Worm (Caenorhabditis elegans) whole organism, L2 larva: ENCODE data around the gene F19B10.1.

Experiments used
- C34F6.9 ChIP-seq: fragments of 150-350 bp; optimal IDR thresholded peaks from 2 replicates; lab custom pipeline; 2014; ENCODE audit warnings: missing biosample characterization, missing genetic modification characterization
- F13H6.1 ChIP-seq: sonication (generic microtip); optimal IDR thresholded peaks from 2 replicates; lab custom pipeline; 2016; ENCODE audit warnings: missing genetic modification characterization, missing compliant biosample characterization
- Y55F3AM.14 ChIP-seq: fragments of 200-800 bp; sonication (Bioruptor generic); optimal IDR thresholded peaks from 2 replicates; lab custom pipeline; 2018; ENCODE audit warnings: mild to moderate bottlenecking, missing genetic modification characterization, missing compliant biosample characterization
- alr-1 ChIP-seq: fragments of 150-350 bp; optimal IDR thresholded peaks from 2 replicates; lab custom pipeline; 2014; ENCODE audit warnings: missing biosample characterization, missing genetic modification characterization
- aly-2 ChIP-seq: fragments of 150-350 bp; optimal IDR thresholded peaks from 2 replicates; lab custom pipeline; 2014; ENCODE audit warnings: missing biosample characterization, missing genetic modification characterization
- ama-1 ChIP-seq: fragments of 150-350 bp; optimal IDR thresholded peaks from 2 replicates; lab custom pipeline; 2018; ENCODE audit warnings: inconsistent platforms
- blmp-1 ChIP-seq: sonication (generic microtip); optimal IDR thresholded peaks from 2 replicates; lab custom pipeline; 2017; ENCODE audit warnings: missing genetic modification characterization, mild to moderate bottlenecking, missing compliant biosample characterization, antibody characterized with exemption, moderate library complexity; ENCODE audit not compliant: insufficient read depth
- ceh-82 ChIP-seq: fragments of 150-350 bp; optimal IDR thresholded peaks from 2 replicates; lab custom pipeline; 2014; ENCODE audit warnings: missing biosample characterization, missing genetic modification characterization
- crh-2 ChIP-seq: sonication (generic microtip); optimal IDR thresholded peaks from 2 replicates; lab custom pipeline; 2017; ENCODE audit warnings: missing biosample characterization, missing genetic modification characterization
- egl-27 ChIP-seq: sonication (generic microtip); optimal IDR thresholded peaks from 3 replicates; lab custom pipeline; 2017; ENCODE audit warnings: missing biosample characterization, missing genetic modification reagents, missing genetic modification characterization
- elt-1 ChIP-seq: fragments of 150-350 bp; optimal IDR thresholded peaks from 2 replicates; lab custom pipeline; 2014; ENCODE audit warnings: missing biosample characterization, missing genetic modification characterization
- elt-3 ChIP-seq: sonication (generic microtip); optimal IDR thresholded peaks from 2 replicates; lab custom pipeline; 2017; ENCODE audit warnings: missing biosample characterization, missing genetic modification characterization
- fos-1 ChIP-seq: fragments of 150-350 bp; optimal IDR thresholded peaks from 2 replicates; lab custom pipeline; 2014; ENCODE audit warnings: missing biosample characterization, missing genetic modification characterization
- gmeb-1 ChIP-seq: fragments of 150-350 bp; optimal IDR thresholded peaks from 2 replicates; lab custom pipeline; 2014; ENCODE audit warnings: missing biosample characterization, missing genetic modification characterization
- lin-11 ChIP-seq: fragments of 150-350 bp; sonication (generic microtip); optimal IDR thresholded peaks from 2 replicates; lab custom pipeline; 2014; ENCODE audit warnings: missing biosample characterization, missing genetic modification characterization, inconsistent platforms, mixed read lengths
- lin-13 ChIP-seq: fragments of 150-350 bp; optimal IDR thresholded peaks from 2 replicates; lab custom pipeline; 2014; ENCODE audit warnings: missing biosample characterization, missing genetic modification reagents, missing genetic modification characterization
- lin-39 ChIP-seq: fragments of 150-350 bp; optimal IDR thresholded peaks from 2 replicates; lab custom pipeline; 2014; ENCODE audit warnings: missing biosample characterization, missing genetic modification reagents, missing genetic modification characterization
- lsy-2 ChIP-seq, 2 experiments: fragments of 150-350 bp in 1 of 2; sonication (generic microtip) in 1 of 2; optimal IDR thresholded peaks; 2 replicates each; lab custom pipeline; 2014 to 2017; ENCODE audit warnings: missing biosample characterization in 2 of 2, missing genetic modification characterization in 2 of 2
- mab-5 ChIP-seq: fragments of 150-350 bp; optimal IDR thresholded peaks from 2 replicates; lab custom pipeline; 2014; ENCODE audit warnings: missing biosample characterization, missing genetic modification characterization
- mbf-1 ChIP-seq: sonication (generic microtip); optimal IDR thresholded peaks from 2 replicates; lab custom pipeline; 2017; ENCODE audit warnings: missing biosample characterization, missing genetic modification characterization
- mdl-1 ChIP-seq, 2 experiments: fragments of 150-350 bp in 1 of 2; sonication (generic microtip) in 1 of 2; optimal IDR thresholded peaks; 2 replicates each; lab custom pipeline; 2017; ENCODE audit warnings: missing biosample characterization in 2 of 2, missing genetic modification characterization in 2 of 2
- nhr-10 ChIP-seq: sonication (generic microtip); optimal IDR thresholded peaks from 2 replicates; lab custom pipeline; 2017; ENCODE audit warnings: missing biosample characterization, missing genetic modification characterization
- nhr-12 ChIP-seq: fragments of 150-350 bp; optimal IDR thresholded peaks from 2 replicates; lab custom pipeline; 2014; ENCODE audit warnings: missing biosample characterization, missing genetic modification characterization
- nhr-21 ChIP-seq: fragments of 150-350 bp; optimal IDR thresholded peaks from 2 replicates; lab custom pipeline; 2014; ENCODE audit warnings: missing biosample characterization, missing genetic modification characterization
- nhr-25 ChIP-seq: fragments of 150-350 bp; sonication (generic microtip); optimal IDR thresholded peaks from 3 replicates; lab custom pipeline; 2014; ENCODE audit warnings: missing biosample characterization, missing genetic modification characterization
- nhr-77 ChIP-seq: fragments of 150-350 bp; optimal IDR thresholded peaks from 2 replicates; lab custom pipeline; 2014; ENCODE audit warnings: missing biosample characterization, missing genetic modification characterization
- peb-1 ChIP-seq: fragments of 150-350 bp; optimal IDR thresholded peaks from 2 replicates; lab custom pipeline; 2014; ENCODE audit warnings: missing biosample characterization, missing genetic modification characterization
- sem-4 ChIP-seq: fragments of 150-350 bp; optimal IDR thresholded peaks from 2 replicates; lab custom pipeline; 2014; ENCODE audit warnings: missing biosample characterization, missing genetic modification reagents, missing genetic modification characterization
- skn-1 ChIP-seq: sonication (generic microtip); optimal IDR thresholded peaks from 2 replicates; lab custom pipeline; 2017; ENCODE audit warnings: missing biosample characterization, missing genetic modification characterization
- sma-9 ChIP-seq, 2 experiments: fragments of 150-350 bp in 1 of 2; sonication (generic microtip) in 1 of 2; optimal IDR thresholded peaks; 2 replicates each; lab custom pipeline; 2014 to 2016; ENCODE audit warnings: missing genetic modification characterization in 2 of 2, mild to moderate bottlenecking in 1 of 2, missing biosample characterization in 1 of 2, missing compliant biosample characterization in 1 of 2, missing genetic modification reagents in 1 of 2, moderate library complexity in 1 of 2
- snpc-4 ChIP-seq: fragments of 150-350 bp; optimal IDR thresholded peaks from 2 replicates; lab custom pipeline; 2014; ENCODE audit warnings: missing biosample characterization, missing genetic modification characterization
- unc-39 ChIP-seq: fragments of 150-350 bp; optimal IDR thresholded peaks from 2 replicates; lab custom pipeline; 2014; ENCODE audit warnings: missing biosample characterization, missing genetic modification characterization
- unc-62 ChIP-seq: fragments of 150-350 bp; optimal IDR thresholded peaks from 2 replicates; lab custom pipeline; 2014; ENCODE audit warnings: missing biosample characterization, missing genetic modification reagents, missing genetic modification characterization
- ztf-1 ChIP-seq: fragments of 200-800 bp; sonication (Bioruptor generic); conservative IDR thresholded peaks from 2 replicates; pipeline ENCODE4 v1.3.6; 2022; ENCODE audit warnings: missing genetic modification characterization, missing compliant biosample characterization
- ztf-11 ChIP-seq: sonication (generic microtip); optimal IDR thresholded peaks from 2 replicates; lab custom pipeline; 2017; ENCODE audit warnings: missing biosample characterization, missing genetic modification characterization

The F19B10.1 gene

ce11 chrII:3694664-3695063, 11.7 kb downstream of the F19B10.1 start, which contains the start of gene srx-102:
Gene srx-102, minus strand, starts transcription at chrII:3694764.
- TF ChIP-seq unc-62 (GFP tag; lab: Kevin White, UChicago): no peak
- TF ChIP-seq sma-9 (GFP tag; optimal IDR thresholded peaks at IDR 0.05; lab: Kevin White, UChicago): no peak
- TF ChIP-seq sma-9 (tag; optimal IDR thresholded peaks at IDR 0.05; lab: Kevin White, UChicago): no peak
- no peak for TF ChIP-seq lin-11 (tag; lab: Kevin White, UChicago)
- TF ChIP-seq snpc-4: no peak
- no peak for TF ChIP-seq fos-1
- no peak for TF ChIP-seq ztf-1 (GFP tag; lab: Robert Waterston, UW)
- no peak for TF ChIP-seq sem-4 (tag; lab: Kevin White, UChicago)
- no peak for TF ChIP-seq egl-27
- no peak for TF ChIP-seq elt-3 (tag; lab: Kevin White, UChicago)
- TF ChIP-seq ztf-11: no peak
- no peak for TF ChIP-seq mdl-1 (tag; optimal IDR thresholded peaks at IDR 0.05; lab: Kevin White, UChicago)
- no peak for TF ChIP-seq ceh-82 (tag; lab: Kevin White, UChicago)
- TF ChIP-seq lin-39: no peak
- no peak for TF ChIP-seq crh-2
- TF ChIP-seq, all 48 proteins: peak for 0

ce11 chrII:3699591-3699990, 16.6 kb downstream of the F19B10.1 start, which contains the start of gene srx-104:
Gene srx-104, minus strand, starts transcription at chrII:3699691.
- TF ChIP-seq Y55F3AM.14: no peak
- no peak for TF ChIP-seq F13H6.1 (tag; lab: Kevin White, UChicago)
- no peak for TF ChIP-seq lin-13

- TF ChIP-seq unc-62 (GFP tag; lab: Kevin White, UChicago) (no peak), lsy-2 (tag; optimal IDR thresholded peaks at IDR 0.05; lab: Kevin White, UChicago) (no peak), gmeb-1 (tag; lab: Kevin White, UChicago) (no peak), ceh-82 (tag; lab: Kevin White, UChicago) (no peak), C34F6.9 (tag; lab: Kevin White, UChicago) (no peak), F13H6.1 (tag; lab: Kevin White, UChicago) (no peak), peb-1 (no peak), alr-1 (tag; lab: Kevin White, UChicago) (no peak), nhr-21 (tag; lab: Kevin White, UChicago) (no peak), mab-5 (tag; lab: Kevin White, UChicago) (no peak), mdl-1 (tag; optimal IDR thresholded peaks at IDR 0.05; lab: Kevin White, UChicago) (no peak), aly-2 (no peak), nhr-10 (tag; lab: Kevin White, UChicago) (no peak), sma-9 (GFP tag; optimal IDR thresholded peaks at IDR 0.05; lab: Kevin White, UChicago) (no peak), sma-9 (tag; optimal IDR thresholded peaks at IDR 0.05; lab: Kevin White, UChicago) (no peak), crh-2 (no peak), lin-39 (no peak), blmp-1 (tag; lab: Kevin White, UChicago) (no peak), unc-39 (tag; lab: Kevin White, UChicago) (no peak), nhr-77 (tag; lab: Kevin White, UChicago) (no peak), skn-1 (no peak)
Measured at ce11 chrII:3701305-3701704, 18.3 kb downstream of the F19B10.1 start, which contains the start of gene srx-105. Gene srx-105, minus strand, starts transcription at chrII:3701405.

- no peak for TF ChIP-seq nhr-10 (tag; lab: Kevin White, UChicago)
- TF ChIP-seq elt-1 (tag; lab: Kevin White, UChicago): no peak
- no peak for TF ChIP-seq F13H6.1 (tag; lab: Kevin White, UChicago)
- no peak for TF ChIP-seq alr-1 (tag; lab: Kevin White, UChicago)
- TF ChIP-seq unc-62 (GFP tag; lab: Kevin White, UChicago): no peak
- TF ChIP-seq lin-11 (tag; lab: Kevin White, UChicago): no peak
- no peak for TF ChIP-seq lin-39
- TF ChIP-seq sma-9 (GFP tag; optimal IDR thresholded peaks at IDR 0.05; lab: Kevin White, UChicago): no peak
- no peak for TF ChIP-seq sma-9 (tag; optimal IDR thresholded peaks at IDR 0.05; lab: Kevin White, UChicago)
- TF ChIP-seq nhr-25: no peak
- no peak for TF ChIP-seq ztf-11
- no peak for TF ChIP-seq unc-39 (tag; lab: Kevin White, UChicago)
- TF ChIP-seq gmeb-1 (tag; lab: Kevin White, UChicago): no peak
- TF ChIP-seq ama-1 (lab: Kevin White, UChicago): no peak
- TF ChIP-seq nhr-12 (tag; lab: Kevin White, UChicago): no peak
- TF ChIP-seq snpc-4: no peak
- TF ChIP-seq mdl-1 (tag; optimal IDR thresholded peaks at IDR 0.05; lab: Kevin White, UChicago): no peak
- TF ChIP-seq mbf-1 (tag; lab: Kevin White, UChicago): no peak
Measured at ce11 chrII:3705320-3705719, 22.3 kb downstream of the F19B10.1 start, which contains the start of gene srx-108. Gene srx-108, plus strand, starts transcription at chrII:3705620.
